Fruit fly (Drosophila melanogaster) whole organism, embryonic: ENCODE data around the gene Sumo.

Source experiments
- Awh ChIP-seq: fragments of 200-800 bp; sonication (Bioruptor generic); IDR thresholded peaks from 2 replicates; pipeline ENCODE4, ENCODE4 v1.3.6; 2022; ENCODE audit warnings: missing biosample characterization, missing genetic modification characterization
- BEAF-32 ChIP-seq: fragments of 200-800 bp; sonication (Bioruptor generic); optimal IDR thresholded peaks from 3 replicates; lab custom pipeline; 2017; ENCODE audit warnings: missing biosample characterization, missing genetic modification characterization, mild to moderate bottlenecking, moderate library complexity, missing genetic modification reagents
- CG10462 ChIP-seq: fragments of 200-800 bp; sonication (Bioruptor generic); optimal IDR thresholded peaks from 2 replicates; lab custom pipeline; 2016; ENCODE audit warnings: missing biosample characterization, missing genetic modification characterization
- CG10979 ChIP-seq: fragments of 200-800 bp; sonication (Bioruptor generic); optimal IDR thresholded peaks from 2 replicates; lab custom pipeline; 2018; ENCODE audit warnings: missing biosample characterization, mild to moderate bottlenecking, missing genetic modification characterization, moderate library complexity
- CG12071 ChIP-seq: fragments of 200-800 bp; sonication (Bioruptor generic); optimal IDR thresholded peaks from 3 replicates; lab custom pipeline; 2018; ENCODE audit warnings: missing biosample characterization, mild to moderate bottlenecking, missing genetic modification characterization
- CG12659 ChIP-seq: fragments of 200-800 bp; sonication (Bioruptor generic); optimal IDR thresholded peaks from 3 replicates; lab custom pipeline; 2017; ENCODE audit warnings: mild to moderate bottlenecking, missing biosample characterization, missing genetic modification reagents, missing genetic modification characterization
- CG13287 ChIP-seq: fragments of 200-800 bp; sonication (Bioruptor generic); IDR thresholded peaks from 2 replicates; pipeline ENCODE4 v1.3.6; 2022; ENCODE audit warnings: missing biosample characterization, missing genetic modification characterization; ENCODE audit not compliant: partially characterized antibody
- CG14710 ChIP-seq: fragments of 200-800 bp; sonication (Bioruptor generic); optimal IDR thresholded peaks from 3 replicates; lab custom pipeline; 2019; ENCODE audit warnings: missing biosample characterization, mild to moderate bottlenecking, missing genetic modification characterization, moderate library complexity
- CG1529 ChIP-seq: fragments of 200-800 bp; sonication (Bioruptor generic); optimal IDR thresholded peaks from 3 replicates; lab custom pipeline; 2018; ENCODE audit warnings: missing biosample characterization, missing genetic modification characterization
- CG18599 ChIP-seq: fragments of 200-800 bp; sonication (Bioruptor generic); optimal IDR thresholded peaks from 3 replicates; lab custom pipeline; 2017; ENCODE audit warnings: missing biosample characterization, missing genetic modification characterization, mild to moderate bottlenecking, moderate library complexity, missing genetic modification reagents
- CG2116 ChIP-seq: fragments of 200-800 bp; sonication (Bioruptor generic); optimal IDR thresholded peaks from 3 replicates; lab custom pipeline; 2018; ENCODE audit warnings: missing biosample characterization, mild to moderate bottlenecking, missing genetic modification characterization
- CG3163 ChIP-seq: fragments of 200-800 bp; sonication (Bioruptor generic); optimal IDR thresholded peaks from 3 replicates; lab custom pipeline; 2016; ENCODE audit warnings: missing biosample characterization, missing genetic modification characterization
- CG33557 ChIP-seq: fragments of 200-800 bp; sonication (Bioruptor generic); optimal IDR thresholded peaks from 2 replicates; lab custom pipeline; 2019; ENCODE audit warnings: missing biosample characterization, mild to moderate bottlenecking, missing genetic modification characterization, moderate library complexity
- CG34224 ChIP-seq: fragments of 200-800 bp; sonication (Bioruptor generic); IDR thresholded peaks from 3 replicates; pipeline ENCODE4 v1.3.6; 2022; ENCODE audit warnings: missing biosample characterization, missing genetic modification characterization; ENCODE audit not compliant: partially characterized antibody
- CG3847 ChIP-seq: fragments of 200-800 bp; sonication (Bioruptor generic); IDR thresholded peaks from 2 replicates; pipeline ENCODE4 v1.3.6; 2022; ENCODE audit warnings: missing biosample characterization, missing genetic modification characterization
- CG4617 ChIP-seq: fragments of 200-800 bp; sonication (Bioruptor generic); optimal IDR thresholded peaks from 3 replicates; lab custom pipeline; 2016; ENCODE audit warnings: missing biosample characterization, missing genetic modification characterization, borderline replicate concordance
- CG4854 ChIP-seq: fragments of 200-800 bp; sonication (Bioruptor generic); optimal IDR thresholded peaks from 2 replicates; lab custom pipeline; 2016; ENCODE audit warnings: missing biosample characterization, missing genetic modification characterization, inconsistent platforms
- CG7357 ChIP-seq: fragments of 200-800 bp; sonication (Bioruptor generic); IDR thresholded peaks from 3 replicates; pipeline ENCODE4 v1.3.6; 2022; ENCODE audit warnings: missing biosample characterization, missing genetic modification characterization
- CG7928 ChIP-seq: fragments of 200-800 bp; sonication (Bioruptor generic); optimal IDR thresholded peaks from 2 replicates; lab custom pipeline; 2017; ENCODE audit warnings: missing biosample characterization, mild to moderate bottlenecking, missing genetic modification characterization
- CG8359 ChIP-seq: fragments of 200-800 bp; sonication (Bioruptor generic); optimal IDR thresholded peaks from 2 replicates; lab custom pipeline; 2017; ENCODE audit warnings: missing biosample characterization, mild to moderate bottlenecking, missing genetic modification characterization, borderline replicate concordance
- CG8944 ChIP-seq: fragments of 200-800 bp; sonication (Bioruptor generic); optimal IDR thresholded peaks from 3 replicates; lab custom pipeline; 2016; ENCODE audit warnings: missing biosample characterization, missing genetic modification characterization
- CG9609 ChIP-seq: fragments of 200-800 bp; sonication (Bioruptor generic); optimal IDR thresholded peaks from 3 replicates; lab custom pipeline; 2016; ENCODE audit warnings: missing biosample characterization, missing genetic modification characterization
- CG9932 ChIP-seq: fragments of 200-800 bp; sonication (Bioruptor generic); IDR thresholded peaks from 2 replicates; pipeline ENCODE4 v1.3.6; 2022; ENCODE audit warnings: missing biosample characterization, missing genetic modification characterization
- Chrac-16 ChIP-seq: fragments of 200-800 bp; sonication (Bioruptor generic); optimal IDR thresholded peaks from 3 replicates; lab custom pipeline; 2016; ENCODE audit warnings: missing biosample characterization, missing genetic modification characterization
- Doc3 ChIP-seq: fragments of 200-800 bp; sonication (Bioruptor generic); IDR thresholded peaks from 3 replicates; pipeline ENCODE4 v1.3.6; 2022; ENCODE audit warnings: missing biosample characterization, missing genetic modification characterization; ENCODE audit not compliant: partially characterized antibody
- HLH4C ChIP-seq: fragments of 200-800 bp; sonication (Bioruptor generic); IDR thresholded peaks from 3 replicates; pipeline ENCODE4 v1.3.6; 2022; ENCODE audit warnings: missing biosample characterization, missing genetic modification characterization; ENCODE audit not compliant: partially characterized antibody
- Hr39 ChIP-seq: fragments of >200 bp; optimal IDR thresholded peaks from 2 replicates; lab custom pipeline; 2017
- Lhr ChIP-seq: fragments of 200-800 bp; sonication (Bioruptor generic); optimal IDR thresholded peaks from 3 replicates; lab custom pipeline; 2017; ENCODE audit warnings: mild to moderate bottlenecking, missing biosample characterization, missing genetic modification reagents, missing genetic modification characterization
- MBD-R2 ChIP-seq: fragments of 200-800 bp; sonication (Bioruptor generic); IDR thresholded peaks from 2 replicates; pipeline ENCODE4 v1.3.6; 2022; ENCODE audit warnings: missing biosample characterization, missing genetic modification characterization
- MESR4 ChIP-seq: fragments of 200-800 bp; sonication (Bioruptor generic); optimal IDR thresholded peaks from 2 replicates; lab custom pipeline; 2018; ENCODE audit warnings: missing biosample characterization, mild to moderate bottlenecking, missing genetic modification characterization, moderate library complexity
- Myb ChIP-seq: fragments of 200-800 bp; sonication (Bioruptor generic); optimal IDR thresholded peaks from 2 replicates; lab custom pipeline; 2016; ENCODE audit warnings: missing biosample characterization, missing genetic modification characterization
- Sox100B ChIP-seq: fragments of 200-800 bp; sonication (Bioruptor generic); optimal IDR thresholded peaks from 3 replicates; lab custom pipeline; 2018; ENCODE audit warnings: missing biosample characterization, mild to moderate bottlenecking, missing genetic modification characterization
- Sox102F ChIP-seq: fragments of 200-800 bp; sonication (Bioruptor generic); optimal IDR thresholded peaks from 2 replicates; lab custom pipeline; 2018; ENCODE audit warnings: missing biosample characterization, mild to moderate bottlenecking, missing genetic modification characterization, moderate library complexity
- TFAM ChIP-seq: fragments of 200-800 bp; sonication (Bioruptor generic); optimal IDR thresholded peaks from 2 replicates; lab custom pipeline; 2017; ENCODE audit warnings: missing biosample characterization, missing genetic modification characterization, inconsistent platforms
- amos ChIP-seq: fragments of 200-800 bp; sonication (Bioruptor generic); IDR thresholded peaks from 2 replicates; pipeline ENCODE4 v1.3.6; 2022; ENCODE audit warnings: missing biosample characterization, missing genetic modification characterization; ENCODE audit not compliant: partially characterized antibody
- btn ChIP-seq: fragments of 200-800 bp; sonication (Bioruptor generic); optimal IDR thresholded peaks from 2 replicates; lab custom pipeline; 2016; ENCODE audit warnings: missing biosample characterization, missing genetic modification characterization
- cg ChIP-seq: fragments of 200-800 bp; sonication (Bioruptor generic); optimal IDR thresholded peaks from 3 replicates; lab custom pipeline; 2019; ENCODE audit warnings: missing biosample characterization, mild to moderate bottlenecking, missing genetic modification characterization, moderate library complexity
- gfzf ChIP-seq: fragments of 200-800 bp; sonication (Bioruptor generic); optimal IDR thresholded peaks from 2 replicates; lab custom pipeline; 2016; ENCODE audit warnings: missing biosample characterization, mild to moderate bottlenecking, missing genetic modification characterization, moderate library complexity
- hth ChIP-seq: fragments of >200 bp; optimal IDR thresholded peaks from 2 replicates; lab custom pipeline; 2017; ENCODE audit warnings: inconsistent platforms
- inv ChIP-seq: fragments of 200-800 bp; sonication (Bioruptor generic); IDR thresholded peaks from 2 replicates; pipeline ENCODE4 v1.3.6; 2022; ENCODE audit warnings: missing biosample characterization, missing genetic modification characterization; ENCODE audit not compliant: partially characterized antibody
- nmo ChIP-seq: fragments of 200-800 bp; sonication (Bioruptor generic); optimal IDR thresholded peaks from 2 replicates; lab custom pipeline; 2018; ENCODE audit warnings: missing biosample characterization, mild to moderate bottlenecking, missing genetic modification characterization, moderate library complexity
- org-1 ChIP-seq: fragments of 200-800 bp; sonication (Bioruptor generic); optimal IDR thresholded peaks from 2 replicates; lab custom pipeline; 2017; ENCODE audit warnings: missing biosample characterization, missing genetic modification characterization
- repo ChIP-seq: fragments of 200-800 bp; sonication (Bioruptor generic); optimal IDR thresholded peaks from 2 replicates; lab custom pipeline; 2016; ENCODE audit warnings: missing biosample characterization, missing genetic modification characterization
- ro ChIP-seq: fragments of 200-800 bp; sonication (Bioruptor generic); IDR thresholded peaks from 2 replicates; pipeline ENCODE4 v1.3.6; 2022; ENCODE audit warnings: missing biosample characterization, missing genetic modification characterization
- scrt ChIP-seq: fragments of 200-800 bp; sonication (Bioruptor generic); optimal IDR thresholded peaks from 2 replicates; lab custom pipeline; 2018; ENCODE audit warnings: missing biosample characterization, mild to moderate bottlenecking, missing genetic modification characterization, moderate library complexity
- sens ChIP-seq: fragments of 200-800 bp; sonication (Bioruptor generic); peaks from one replicate; lab custom pipeline; 2016; ENCODE audit warnings: missing biosample characterization, missing genetic modification characterization
- shn ChIP-seq: fragments of 200-800 bp; sonication (Bioruptor generic); optimal IDR thresholded peaks from 3 replicates; lab custom pipeline; 2016; ENCODE audit warnings: missing biosample characterization, missing genetic modification characterization
- trem ChIP-seq: fragments of 200-800 bp; optimal IDR thresholded peaks from 3 replicates; lab custom pipeline; 2019; ENCODE audit warnings: missing biosample characterization, mild to moderate bottlenecking, missing genetic modification characterization, moderate library complexity
- unc-4 ChIP-seq: fragments of 200-800 bp; sonication (Bioruptor generic); IDR thresholded peaks from 2 replicates; pipeline ENCODE4 v1.3.6; 2022; ENCODE audit warnings: missing biosample characterization, missing genetic modification characterization; ENCODE audit not compliant: partially characterized antibody
- vfl ChIP-seq: fragments of 200-800 bp; sonication (Bioruptor generic); optimal IDR thresholded peaks from 2 replicates; lab custom pipeline; 2016; ENCODE audit warnings: missing biosample characterization, missing genetic modification characterization

Sumo gene

dm6 chr2L:6967422-6968012 is at the start of gene Sumo (continued):
- no peak for TF ChIP-seq CG8359 (GFP tag; lab: Kevin White, UChicago)
- no peak for TF ChIP-seq CG4854
- TF ChIP-seq hth (lab: Kevin White, UChicago), result no peak
- no peak for TF ChIP-seq sens (GFP tag; lab: Kevin White, UChicago)
- no peak for TF ChIP-seq CG8944 (GFP tag; lab: Kevin White, UChicago)
- no peak for TF ChIP-seq scrt (GFP tag; lab: Kevin White, UChicago)
- TF ChIP-seq inv, result peak; percentile 100
- peak; percentile 100 for TF ChIP-seq amos
- TF ChIP-seq CG7357, result no peak
- TF ChIP-seq CG33557 (GFP tag; lab: Kevin White, UChicago), result no peak
- peak; percentile 50 for TF ChIP-seq CG12659 (GFP tag; lab: Kevin White, UChicago)
- no peak for TF ChIP-seq TFAM (GFP tag; lab: Kevin White, UChicago)
- TF ChIP-seq CG9932 (GFP tag; lab: Robert Waterston, UW), result peak; percentile 93
- TF ChIP-seq CG4617 (GFP tag; lab: Kevin White, UChicago), result no peak
- TF ChIP-seq CG3163, result no peak
- TF ChIP-seq CG18599 (GFP tag; lab: Kevin White, UChicago), result no peak
- no peak for TF ChIP-seq CG12071 (GFP tag; lab: Kevin White, UChicago)
- TF ChIP-seq CG10979 (tag; lab: Kevin White, UChicago), result no peak
- TF ChIP-seq shn (GFP tag; lab: Kevin White, UChicago), result no peak
- TF ChIP-seq Sox100B (GFP tag; lab: Kevin White, UChicago), result peak; percentile 13
- TF ChIP-seq vfl (GFP tag; lab: Kevin White, UChicago), result no peak
- TF ChIP-seq nmo (GFP tag; lab: Kevin White, UChicago), result peak; percentile 50
- peak; percentile 15 for TF ChIP-seq Sox102F (GFP tag; lab: Kevin White, UChicago)
- peak; percentile 15 for TF ChIP-seq Lhr (GFP tag; lab: Kevin White, UChicago)
- TF ChIP-seq CG1529 (GFP tag; lab: Kevin White, UChicago), result no peak
- TF ChIP-seq org-1, result no peak
- no peak for TF ChIP-seq CG10462 (GFP tag; lab: Kevin White, UChicago)
- no peak for TF ChIP-seq CG9609
- TF ChIP-seq CG3847, result peak; percentile 47
- TF ChIP-seq, all 482 proteins: peak for 130

dm6 chr2L:7013157-7013556 is 45.7 kb upstream of the Sumo start, which contains the start of gene CG43322:
Gene CG43322 (plus strand): TSS chr2L:7013396.
- TF ChIP-seq MESR4, result peak; percentile 6
- no peak for TF ChIP-seq Awh
- TF ChIP-seq MBD-R2 (GFP tag; lab: Robert Waterston, UW), result peak; percentile 56; the same call in 1 of the 2 replicates
- TF ChIP-seq repo (GFP tag; lab: Kevin White, UChicago), result no peak
- TF ChIP-seq HLH4C, result no peak
- TF ChIP-seq Chrac-16, result no peak
- peak; percentile 1 for TF ChIP-seq BEAF-32
- TF ChIP-seq Hr39 (lab: Kevin White, UChicago), result no peak
- peak; percentile 13; the same call in 1 of the 2 replicates for TF ChIP-seq CG13287 (GFP tag; lab: Robert Waterston, UW)
- 0 out of 3 replicates have a peak, but pooled peaks have one; percentile 17 for TF ChIP-seq Doc3 (GFP tag; lab: Robert Waterston, UW)
- TF ChIP-seq CG2116 (GFP tag; lab: Kevin White, UChicago), result peak; percentile 2
- peak; percentile 6 for TF ChIP-seq CG14710 (tag; lab: Kevin White, UChicago)
- TF ChIP-seq unc-4 (GFP tag; lab: Robert Waterston, UW), result no peak
- TF ChIP-seq btn (GFP tag; lab: Kevin White, UChicago), result no peak
- peak; percentile 88 for TF ChIP-seq CG7928 (GFP tag; lab: Kevin White, UChicago)
- TF ChIP-seq CG34224 (GFP tag; lab: Robert Waterston, UW), result 0 out of 3 replicates have a peak, but pooled peaks have one; percentile 17
- peak; percentile 92 for TF ChIP-seq Myb (GFP tag; lab: Kevin White, UChicago)
- TF ChIP-seq trem (tag; lab: Kevin White, UChicago), result peak; percentile 18
- peak; percentile 32 for TF ChIP-seq gfzf (GFP tag; lab: Kevin White, UChicago)
- peak; percentile 56 for TF ChIP-seq cg (GFP tag; lab: Kevin White, UChicago)
- no peak for TF ChIP-seq ro (GFP tag; lab: Robert Waterston, UW)
